Worm (Caenorhabditis elegans): ENCODE measurements around the gene twk-8.

- TF ChIP-seq pha-4 (tag; optimal IDR thresholded peaks at IDR 0.05) (no peak), ama-1 (optimal IDR thresholded peaks at IDR 0.05) (no peak), nhr-237 (tag; optimal IDR thresholded peaks at IDR 0.05) (no peak), lin-15B (tag; optimal IDR thresholded peaks at IDR 0.05) (no peak), nhr-23 (tag; optimal IDR thresholded peaks at IDR 0.05) (no peak), lin-39 (tag; optimal IDR thresholded peaks at IDR 0.05) (no peak), nhr-76 (tag; optimal IDR thresholded peaks at IDR 0.05) (no peak), R02D3.7 (tag; optimal IDR thresholded peaks at IDR 0.05) (no peak), aly-2 (tag; optimal IDR thresholded peaks at IDR 0.05) (no peak), nhr-67 (tag; optimal IDR thresholded peaks at IDR 0.05) (no peak), egl-27 (tag; optimal IDR thresholded peaks at IDR 0.05) (no peak)
Observed at ce11 chrIV:9051510-9052175, 30.5 kb upstream of the twk-8 start.
